Worm (Caenorhabditis elegans) whole organism, L1 larva: ENCODE data around the gene srx-87.

Source experiments
- fkh-4 ChIP-seq: sonication (generic microtip); optimal IDR thresholded peaks from 2 replicates; lab custom pipeline; 2016; ENCODE audit warnings: missing compliant biosample characterization, missing genetic modification characterization, borderline replicate concordance
- lin-13 ChIP-seq: fragments of 150-350 bp; optimal IDR thresholded peaks from 2 replicates; lab custom pipeline; 2014; ENCODE audit warnings: missing biosample characterization, missing genetic modification reagents, missing genetic modification characterization
- lsy-2 ChIP-seq, 2 experiments: fragments of 150-350 bp; optimal IDR thresholded peaks; 2 replicates each; lab custom pipeline; 2014; ENCODE audit warnings: missing biosample characterization in 2 of 2, missing genetic modification characterization in 2 of 2

- TF ChIP-seq fkh-4 (tag; lab: Kevin White, UChicago) (no peak), lin-13 (GFP tag; lab: Kevin White, UChicago) (no peak), lsy-2 (tag; optimal IDR thresholded peaks at IDR 0.05; lab: Kevin White, UChicago) (no peak)
Observed at ce11 chrV:11554260-11554659, 10.4 kb upstream of the srx-87 start, which contains the start of gene duo-1.
